Worm (Caenorhabditis elegans) whole organism, L3 larva: ENCODE data around the gene T10D4.1.

Experiments used
- ZK546.5 ChIP-seq: sonication (generic microtip); optimal IDR thresholded peaks from 2 replicates; lab custom pipeline; 2017; ENCODE audit warnings: missing biosample characterization, missing genetic modification characterization
- aly-2 ChIP-seq: fragments of 150-350 bp; optimal IDR thresholded peaks from 2 replicates; lab custom pipeline; 2014; ENCODE audit warnings: missing biosample characterization, missing genetic modification characterization
- egl-5 ChIP-seq: fragments of 150-350 bp; optimal IDR thresholded peaks from 2 replicates; lab custom pipeline; 2017; ENCODE audit warnings: missing biosample characterization, missing genetic modification reagents, missing genetic modification characterization, inconsistent platforms
- elt-2 ChIP-seq: sonication (generic microtip); optimal IDR thresholded peaks from 2 replicates; lab custom pipeline; 2016; ENCODE audit warnings: missing genetic modification reagents, mild to moderate bottlenecking, missing genetic modification characterization, missing compliant biosample characterization
- jun-1 ChIP-seq: fragments of 150-350 bp; optimal IDR thresholded peaks from 2 replicates; lab custom pipeline; 2014; ENCODE audit warnings: missing biosample characterization, missing genetic modification reagents, missing genetic modification characterization
- lin-39 ChIP-seq: fragments of 150-350 bp; optimal IDR thresholded peaks from 2 replicates; lab custom pipeline; 2018; ENCODE audit warnings: missing biosample characterization, missing genetic modification reagents, missing genetic modification characterization
- nfya-1 ChIP-seq: sonication (generic microtip); optimal IDR thresholded peaks from 2 replicates; lab custom pipeline; 2017; ENCODE audit warnings: missing genetic modification characterization, mild to moderate bottlenecking, missing compliant biosample characterization, antibody characterized with exemption, moderate library complexity; ENCODE audit not compliant: insufficient read depth
- nhr-11 ChIP-seq: fragments of 150-350 bp; optimal IDR thresholded peaks from 2 replicates; lab custom pipeline; 2014; ENCODE audit warnings: missing biosample characterization, missing genetic modification characterization
- nhr-43 ChIP-seq: sonication (generic microtip); optimal IDR thresholded peaks from 2 replicates; lab custom pipeline; 2016; ENCODE audit warnings: mild to moderate bottlenecking, missing genetic modification characterization, missing compliant biosample characterization; ENCODE audit not compliant: poor library complexity, severe bottlenecking
- nhr-77 ChIP-seq: fragments of 150-350 bp; optimal IDR thresholded peaks from 2 replicates; lab custom pipeline; 2014; ENCODE audit warnings: missing biosample characterization, missing genetic modification characterization
- snpc-4 ChIP-seq: fragments of 150-350 bp; optimal IDR thresholded peaks from 2 replicates; lab custom pipeline; 2014; ENCODE audit warnings: missing biosample characterization, missing genetic modification characterization
- unc-39 ChIP-seq: sonication (generic microtip); optimal IDR thresholded peaks from 4 replicates; lab custom pipeline; 2017; ENCODE audit warnings: missing biosample characterization, missing genetic modification characterization
- ztf-11 ChIP-seq: fragments of 150-350 bp; optimal IDR thresholded peaks from 2 replicates; lab custom pipeline; 2014; ENCODE audit warnings: missing biosample characterization, missing genetic modification characterization

- TF ChIP-seq nhr-43 (tag; lab: Kevin White, UChicago): no peak
- TF ChIP-seq unc-39 (tag; lab: Kevin White, UChicago): no peak
- no peak for TF ChIP-seq lin-39 (tag; lab: Kevin White, UChicago)
- TF ChIP-seq jun-1 (tag; lab: Kevin White, UChicago): no peak
- no peak for TF ChIP-seq aly-2 (tag; lab: Kevin White, UChicago)
- TF ChIP-seq nhr-77: no peak
- no peak for TF ChIP-seq elt-2 (tag; lab: Kevin White, UChicago)
- TF ChIP-seq ztf-11: no peak
- no peak for TF ChIP-seq ZK546.5 (tag; lab: Kevin White, UChicago)
- no peak for TF ChIP-seq nfya-1
- TF ChIP-seq egl-5: no peak
- no peak for TF ChIP-seq nhr-11 (tag; lab: Kevin White, UChicago)
- no peak for TF ChIP-seq snpc-4 (tag; lab: Kevin White, UChicago)
Observed at ce11 chrII:3170089-3170488, 20.1 kb downstream of the T10D4.1 start, which contains the start of gene fbxc-55.
